Worm (Caenorhabditis elegans) whole organism, young adult: ENCODE measurements around the gene clec-140.
"Not testable (repeated sequence)": the region's sequence is repeated elsewhere in the genome, so short reads cannot be mapped to it uniquely, and the experiment has no call there.

Experiments used
- B0035.1 ChIP-seq: sonication (generic microtip); optimal IDR thresholded peaks from 2 replicates; lab custom pipeline; 2016; ENCODE audit warnings: missing genetic modification characterization, mild to moderate bottlenecking, missing compliant biosample characterization, missing genotype, missing genetic modification reagents
- C06A6.2 ChIP-seq: fragments of 200-800 bp; sonication (Bioruptor generic); conservative IDR thresholded peaks from 2 replicates; pipeline ENCODE4 v1.3.6; 2022; ENCODE audit warnings: missing genetic modification characterization, missing compliant biosample characterization
- C17E4.6 ChIP-seq: fragments of 200-800 bp; sonication (Bioruptor generic); IDR thresholded peaks from 2 replicates; pipeline ENCODE4 v1.3.6; 2022; ENCODE audit warnings: missing genetic modification reagents, missing genetic modification characterization, missing compliant biosample characterization
- D2030.7 ChIP-seq: fragments of 200-800 bp; sonication (Bioruptor generic); IDR thresholded peaks from 2 replicates; pipeline ENCODE4 v1.3.6; 2022; ENCODE audit warnings: missing genetic modification reagents, missing genetic modification characterization, missing compliant biosample characterization
- F23B12.7 ChIP-seq: sonication (generic microtip); optimal IDR thresholded peaks from 2 replicates; lab custom pipeline; 2017; ENCODE audit warnings: missing genetic modification characterization, mild to moderate bottlenecking, missing compliant biosample characterization, antibody characterized with exemption, moderate library complexity; ENCODE audit not compliant: insufficient read depth
- F33H1.4 ChIP-seq: fragments of 200-800 bp; sonication (Bioruptor generic); IDR thresholded peaks from 2 replicates; pipeline ENCODE4 v1.3.6; 2022; ENCODE audit warnings: missing genetic modification reagents, missing genetic modification characterization, missing compliant biosample characterization
- F37B4.10 ChIP-seq: fragments of 200-800 bp; sonication (Bioruptor generic); IDR thresholded peaks from 2 replicates; pipeline ENCODE4 v1.3.6; 2022; ENCODE audit warnings: missing genetic modification characterization, missing compliant biosample characterization
- K12H6.12 ChIP-seq: fragments of 200-800 bp; sonication (Bioruptor generic); optimal IDR thresholded peaks from 2 replicates; lab custom pipeline; 2018; ENCODE audit warnings: mild to moderate bottlenecking, missing genetic modification characterization, missing compliant biosample characterization
- Y56A3A.18 ChIP-seq: fragments of 200-800 bp; sonication (Bioruptor generic); IDR thresholded peaks from 2 replicates; pipeline ENCODE4 v1.3.6; 2022; ENCODE audit warnings: missing genetic modification reagents, missing genetic modification characterization, missing compliant biosample characterization
- ZK185.1 ChIP-seq: sonication (generic microtip); optimal IDR thresholded peaks from 2 replicates; lab custom pipeline; 2016; ENCODE audit warnings: mild to moderate bottlenecking, missing genetic modification characterization, missing compliant biosample characterization; ENCODE audit not compliant: poor library complexity, severe bottlenecking
- atf-7 ChIP-seq: sonication (generic microtip); optimal IDR thresholded peaks from 2 replicates; lab custom pipeline; 2017; ENCODE audit warnings: mild to moderate bottlenecking, missing genetic modification characterization, missing compliant biosample characterization
- attf-3 ChIP-seq: fragments of 200-800 bp; sonication (Bioruptor generic); conservative IDR thresholded peaks from 2 replicates; pipeline ENCODE4 v1.3.6; 2022; ENCODE audit warnings: missing genetic modification reagents, missing genetic modification characterization, missing compliant biosample characterization
- attf-6 ChIP-seq: fragments of 200-800 bp; sonication (Bioruptor generic); IDR thresholded peaks from 2 replicates; pipeline ENCODE4 v1.3.6; 2022; ENCODE audit warnings: missing genetic modification reagents, missing genetic modification characterization, missing compliant biosample characterization
- bed-2 ChIP-seq: fragments of 200-800 bp; sonication (Bioruptor generic); IDR thresholded peaks from 2 replicates; pipeline ENCODE4 v1.3.6; 2022; ENCODE audit warnings: missing genetic modification reagents, missing genetic modification characterization, missing compliant biosample characterization
- cebp-1 ChIP-seq, 2 experiments: fragments of 200-800 bp in 1 of 2; sonication (Bioruptor generic) in 1 of 2; sonication (generic microtip) in 1 of 2; IDR thresholded peaks in 1 of 2; optimal IDR thresholded peaks in 1 of 2; 2 replicates each; pipeline versions ENCODE4 v1.3.6 to Lab custom; 2017 to 2022; ENCODE audit warnings: missing compliant biosample characterization in 2 of 2, missing genetic modification characterization in 2 of 2, mild to moderate bottlenecking in 1 of 2, missing genetic modification reagents in 1 of 2, moderate library complexity in 1 of 2
- ceh-27 ChIP-seq: fragments of 200-800 bp; sonication (Bioruptor generic); optimal IDR thresholded peaks from 2 replicates; lab custom pipeline; 2018; ENCODE audit warnings: mild to moderate bottlenecking, missing genetic modification characterization, moderate library complexity, missing compliant biosample characterization
- ceh-91 ChIP-seq: fragments of 200-800 bp; sonication (Bioruptor generic); IDR thresholded peaks from 2 replicates; pipeline ENCODE4 v1.3.6; 2022; ENCODE audit warnings: missing genetic modification reagents, missing genetic modification characterization, missing compliant biosample characterization
- dox-1 ChIP-seq: fragments of 200-800 bp; sonication (Bioruptor generic); IDR thresholded peaks from 2 replicates; pipeline ENCODE4 v1.3.6; 2022; ENCODE audit warnings: missing genetic modification reagents, missing genetic modification characterization, missing compliant biosample characterization
- efl-1 ChIP-seq: fragments of 150-350 bp; optimal IDR thresholded peaks from 2 replicates; lab custom pipeline; 2014; ENCODE audit warnings: missing biosample characterization, missing genetic modification reagents, missing genetic modification characterization
- egl-18 ChIP-seq: fragments of 200-800 bp; sonication (Bioruptor generic); IDR thresholded peaks from 2 replicates; pipeline ENCODE4 v1.3.6; 2022; ENCODE audit warnings: missing genetic modification reagents, missing genetic modification characterization, missing compliant biosample characterization
- ekl-4 ChIP-seq: fragments of 200-800 bp; sonication (Bioruptor generic); IDR thresholded peaks from 2 replicates; pipeline ENCODE4 v1.3.6; 2022; ENCODE audit warnings: missing genetic modification reagents, missing genetic modification characterization, missing compliant biosample characterization
- hlh-26 ChIP-seq: fragments of 200-800 bp; sonication (Bioruptor generic); conservative IDR thresholded peaks from 2 replicates; pipeline ENCODE4 v1.3.6; 2022; ENCODE audit warnings: missing genetic modification reagents, missing genetic modification characterization, missing compliant biosample characterization
- hrde-1 ChIP-seq: sonication (generic microtip); optimal IDR thresholded peaks from 2 replicates; lab custom pipeline; 2016; ENCODE audit warnings: missing genetic modification characterization, mild to moderate bottlenecking, missing compliant biosample characterization, moderate library complexity, missing genotype, missing genetic modification reagents, borderline replicate concordance
- hsf-1 ChIP-seq: fragments of 200-800 bp; sonication (Bioruptor generic); IDR thresholded peaks from 2 replicates; pipeline ENCODE4 v1.3.6; 2022; ENCODE audit warnings: missing genetic modification reagents, missing genetic modification characterization, missing compliant biosample characterization
- let-526 ChIP-seq: fragments of 200-800 bp; sonication (Bioruptor generic); IDR thresholded peaks from 2 replicates; pipeline ENCODE4 v1.3.6; 2022; ENCODE audit warnings: missing genetic modification reagents, missing genetic modification characterization, missing compliant biosample characterization
- lin-35 ChIP-seq, 3 experiments: fragments of 150-350 bp in 2 of 3; sonication (generic microtip) in 1 of 3; optimal IDR thresholded peaks; 2 replicates each; lab custom pipeline; 2014 to 2018; ENCODE audit warnings: missing biosample characterization in 3 of 3, missing genetic modification characterization in 3 of 3, missing genetic modification reagents in 3 of 3
- lin-40 ChIP-seq: sonication (generic microtip); optimal IDR thresholded peaks from 2 replicates; lab custom pipeline; 2016; ENCODE audit warnings: missing genetic modification characterization, mild to moderate bottlenecking, missing compliant biosample characterization, missing genotype, missing genetic modification reagents
- lin-54 ChIP-seq: fragments of 200-800 bp; sonication (Bioruptor generic); optimal IDR thresholded peaks from 2 replicates; lab custom pipeline; 2018; ENCODE audit warnings: mild to moderate bottlenecking, missing genetic modification characterization, missing compliant biosample characterization
- madf-10 ChIP-seq: sonication (generic microtip); optimal IDR thresholded peaks from 2 replicates; lab custom pipeline; 2016; ENCODE audit warnings: mild to moderate bottlenecking, missing genetic modification characterization, missing compliant biosample characterization
- madf-6 ChIP-seq: fragments of 200-800 bp; sonication (Bioruptor generic); IDR thresholded peaks from 2 replicates; pipeline ENCODE4 v1.3.6; 2022; ENCODE audit warnings: missing genetic modification reagents, missing genetic modification characterization, missing compliant biosample characterization
- mel-28 ChIP-seq: sonication (generic microtip); optimal IDR thresholded peaks from 2 replicates; lab custom pipeline; 2016; ENCODE audit warnings: borderline replicate concordance, mild to moderate bottlenecking, missing genetic modification characterization, missing compliant biosample characterization
- mes-4 ChIP-seq: sonication (generic microtip); optimal IDR thresholded peaks from 2 replicates; lab custom pipeline; 2016; ENCODE audit warnings: missing genotype, missing genetic modification characterization, missing compliant biosample characterization
- nfyb-1 ChIP-seq: fragments of 200-800 bp; sonication (Bioruptor generic); IDR thresholded peaks from 2 replicates; pipeline ENCODE4 v1.3.6; 2022; ENCODE audit warnings: missing genetic modification reagents, missing genetic modification characterization, missing compliant biosample characterization
- nhr-179 ChIP-seq: sonication (generic microtip); optimal IDR thresholded peaks from 2 replicates; lab custom pipeline; 2016; ENCODE audit warnings: mild to moderate bottlenecking, missing genetic modification characterization, missing compliant biosample characterization
- nhr-90 ChIP-seq: sonication (generic microtip); optimal IDR thresholded peaks from 2 replicates; lab custom pipeline; 2016; ENCODE audit warnings: missing genotype, mild to moderate bottlenecking, missing genetic modification characterization, missing compliant biosample characterization
- rcor-1 ChIP-seq: fragments of 200-800 bp; sonication (Bioruptor generic); IDR thresholded peaks from 2 replicates; pipeline ENCODE4 v1.3.6; 2022; ENCODE audit warnings: missing genetic modification reagents, missing genetic modification characterization, missing compliant biosample characterization
- rpc-1 ChIP-seq, 2 experiments: fragments of 150-350 bp in 1 of 2; sonication (generic microtip) in 1 of 2; optimal IDR thresholded peaks; 2 replicates each; lab custom pipeline; 2014 to 2018; ENCODE audit warnings: missing biosample characterization in 1 of 2, missing genetic modification characterization in 1 of 2, missing genetic modification reagents in 1 of 2, missing genotype in 1 of 2
- snpc-4 ChIP-seq, 5 experiments: fragments of 150-350 bp in 1 of 5; sonication (generic microtip) in 4 of 5; optimal IDR thresholded peaks; 2 replicates each; lab custom pipeline; 2014 to 2018; ENCODE audit warnings: missing genetic modification characterization in 5 of 5, missing biosample characterization in 3 of 5, antibody characterized with exemption in 2 of 5, mild to moderate bottlenecking in 2 of 5, missing compliant biosample characterization in 2 of 5, missing genotype in 2 of 5, moderate library complexity in 2 of 5, missing genetic modification reagents in 1 of 5
- tlf-1 ChIP-seq: fragments of 200-800 bp; sonication (Bioruptor generic); optimal IDR thresholded peaks from 2 replicates; lab custom pipeline; 2018; ENCODE audit warnings: mild to moderate bottlenecking, missing genetic modification characterization, missing compliant biosample characterization
- unc-130 ChIP-seq: sonication (generic microtip); optimal IDR thresholded peaks from 2 replicates; lab custom pipeline; 2016; ENCODE audit warnings: missing genetic modification reagents, missing genetic modification characterization, missing compliant biosample characterization
- zfh-2 ChIP-seq: fragments of 200-800 bp; sonication (Bioruptor generic); conservative IDR thresholded peaks from 2 replicates; pipeline ENCODE4 v1.3.6; 2022; ENCODE audit warnings: missing genetic modification reagents, missing genetic modification characterization, missing compliant biosample characterization
- ztf-25 ChIP-seq: fragments of 200-800 bp; sonication (Bioruptor generic); IDR thresholded peaks from 2 replicates; pipeline ENCODE4 v1.3.6; 2022; ENCODE audit warnings: missing genetic modification reagents, missing genetic modification characterization, missing compliant biosample characterization
- ztf-28 ChIP-seq: fragments of 200-800 bp; sonication (Bioruptor generic); IDR thresholded peaks from 2 replicates; pipeline ENCODE4 v1.3.6; 2022; ENCODE audit warnings: missing genetic modification reagents, missing genetic modification characterization, missing compliant biosample characterization

clec-140 gene

ce11 chrII:4701482-4702119 is 28.7 kb downstream of the clec-140 start, which contains the start of gene unc-85 (continued):
- peak; percentile 100 for TF ChIP-seq D2030.7 (GFP tag; lab: Robert Waterston, UW)
- TF ChIP-seq madf-10 (tag; lab: Kevin White, UChicago), result peak; percentile 44
- peak; percentile 95 for TF ChIP-seq nfyb-1
- peak; percentile 45 for TF ChIP-seq F23B12.7 (tag; lab: Kevin White, UChicago)
- peak; percentile 98 for TF ChIP-seq C06A6.2 (GFP tag; lab: Robert Waterston, UW)
- peak; percentile 86 for TF ChIP-seq lin-54 (GFP tag; lab: Kevin White, UChicago)
- peak; percentile 84 for TF ChIP-seq attf-3 (GFP tag; lab: Robert Waterston, UW)
- peak; percentile 98 for TF ChIP-seq ztf-28 (GFP tag; lab: Robert Waterston, UW)
- peak; percentile 35 for TF ChIP-seq rpc-1 (optimal IDR thresholded peaks at IDR 0.05; lab: Kevin White, UChicago)
- not testable (repeated sequence) for TF ChIP-seq rpc-1 (tag; optimal IDR thresholded peaks at IDR 0.05; lab: Kevin White, UChicago); snpc-4 (GFP tag; optimal IDR thresholded peaks at IDR 0.05; lab: Kevin White, UChicago)
- TF ChIP-seq snpc-4 (tag; optimal IDR thresholded peaks at IDR 0.05; lab: Kevin White, UChicago), result peak; percentile 20 to 66 (median 58)
- peak; percentile 82 for TF ChIP-seq lin-40 (tag; lab: Kevin White, UChicago)
- TF ChIP-seq bed-2 (GFP tag; lab: Robert Waterston, UW), result peak; percentile 94
- TF ChIP-seq C17E4.6, result peak; percentile 98
- TF ChIP-seq egl-18, result 0 out of 2 replicates have a peak, but pooled peaks have one; percentile 52
- TF ChIP-seq lin-35 (GFP tag; optimal IDR thresholded peaks at IDR 0.05; lab: Kevin White, UChicago), result peak; percentile 54 to 70 (median 60)
- peak; percentile 78 for TF ChIP-seq zfh-2 (GFP tag; lab: Robert Waterston, UW)
- TF ChIP-seq hrde-1 (tag; lab: Kevin White, UChicago), result peak; percentile 11
- 0 out of 2 replicates have a peak, but pooled peaks have one; percentile 69 for TF ChIP-seq F37B4.10 (GFP tag; lab: Robert Waterston, UW)
- peak; percentile 2 for TF ChIP-seq K12H6.12 (tag; lab: Kevin White, UChicago)
- TF ChIP-seq madf-6 (GFP tag; lab: Robert Waterston, UW), result peak; percentile 99
- TF ChIP-seq F33H1.4 (GFP tag; lab: Robert Waterston, UW), result peak; percentile 96
- peak; percentile 77 for TF ChIP-seq attf-6 (GFP tag; lab: Robert Waterston, UW)
- TF ChIP-seq ceh-91 (GFP tag; lab: Robert Waterston, UW), result peak; percentile 100
- peak; percentile 75 for TF ChIP-seq Y56A3A.18 (GFP tag; lab: Robert Waterston, UW)
- TF ChIP-seq nhr-90 (tag; lab: Kevin White, UChicago), result peak; percentile 34
- TF ChIP-seq rcor-1 (GFP tag; lab: Robert Waterston, UW), result peak; percentile 96
- TF ChIP-seq tlf-1 (GFP tag; lab: Kevin White, UChicago), result peak; percentile 81
- TF ChIP-seq ztf-25 (GFP tag; lab: Robert Waterston, UW), result peak; percentile 93
- peak; percentile 82 for TF ChIP-seq let-526 (GFP tag; lab: Robert Waterston, UW)
- peak; percentile 99 for TF ChIP-seq dox-1

ce11 chrII:4703011-4703410 is 30.2 kb downstream of the clec-140 start:
- TF ChIP-seq B0035.1 (tag; lab: Kevin White, UChicago) (no peak), hlh-26 (GFP tag; lab: Robert Waterston, UW) (no peak), F23B12.7 (tag; lab: Kevin White, UChicago) (peak; percentile 19), rcor-1 (GFP tag; lab: Robert Waterston, UW) (peak; percentile 77), egl-18 (no peak), madf-6 (GFP tag; lab: Robert Waterston, UW) (peak; percentile 78), cebp-1 (GFP tag; IDR thresholded peaks at IDR 0.05; lab: Robert Waterston, UW) (no peak), cebp-1 (tag; optimal IDR thresholded peaks at IDR 0.05; lab: Kevin White, UChicago) (peak; percentile 58), ZK185.1 (tag; lab: Kevin White, UChicago) (no peak), hrde-1 (tag; lab: Kevin White, UChicago) (peak; percentile 92), hsf-1 (GFP tag; lab: Robert Waterston, UW) (peak; percentile 80), C17E4.6 (peak; percentile 51; the same call in 1 of the 2 replicates), lin-35 (GFP tag; optimal IDR thresholded peaks at IDR 0.05; lab: Kevin White, UChicago) (peak in 1 of 3 experiments; percentile 36), mes-4 (peak; percentile 28), ekl-4 (peak; percentile 74), atf-7 (tag; lab: Kevin White, UChicago) (peak; percentile 11), efl-1 (GFP tag; lab: Kevin White, UChicago) (peak; percentile 39), mel-28 (tag; lab: Kevin White, UChicago) (no peak), unc-130 (GFP tag; lab: Kevin White, UChicago) (peak; percentile 66), ceh-27 (GFP tag; lab: Kevin White, UChicago) (no peak), nhr-179 (tag; lab: Kevin White, UChicago) (no peak)
